Fruit fly (Drosophila melanogaster): ENCODE measurements around the gene Apl.

Gene Apl

DNA sequence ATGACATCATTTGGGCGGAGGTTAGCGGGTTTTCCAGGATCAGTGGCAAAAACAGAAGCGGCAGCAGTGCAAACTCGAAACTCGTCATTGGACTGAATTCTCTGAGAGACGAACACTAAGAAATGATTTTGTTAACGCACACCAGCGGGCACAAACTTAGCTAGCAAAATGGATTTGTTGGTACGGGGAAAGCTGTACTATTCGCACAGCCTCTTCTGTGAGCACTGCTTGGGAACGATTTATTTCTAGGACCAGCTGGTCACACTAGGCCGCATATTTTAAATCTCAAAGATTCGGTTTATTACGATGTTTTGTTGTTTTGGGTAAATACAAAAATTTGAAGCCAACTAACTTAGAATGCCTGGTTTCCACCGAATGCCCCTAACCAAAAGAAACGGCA lies 14.1 kb downstream of the Apl start, which contains the start of gene CG4098 (continued):
- peak; percentile 35 for TF ChIP-seq CG16863 (GFP tag; optimal IDR thresholded peaks at IDR 0.05)
- TF ChIP-seq CG32772 (GFP tag; IDR thresholded peaks at IDR 0.05) = 0 out of 2 replicates have a peak, but pooled peaks have one; percentile 24
- TF ChIP-seq Dek (tag; optimal IDR thresholded peaks at IDR 0.05) = peak; percentile 47
- TF ChIP-seq CG6689 (GFP tag; IDR thresholded peaks at IDR 0.05) = peak; percentile 47; the same call in 1 of the 2 replicates
- peak; percentile 59 for TF ChIP-seq CG13424 (tag; optimal IDR thresholded peaks at IDR 0.05)
- 0 out of 3 replicates have a peak, but pooled peaks have one; percentile 27 for TF ChIP-seq sr (GFP tag; IDR thresholded peaks at IDR 0.05)
- peak; percentile 75 for TF ChIP-seq ind (GFP tag; optimal IDR thresholded peaks at IDR 0.05)
- peak; percentile 40 for TF ChIP-seq B-H2 (GFP tag; optimal IDR thresholded peaks at IDR 0.05)
- peak; percentile 18 for TF ChIP-seq nmo (GFP tag; optimal IDR thresholded peaks at IDR 0.05)
- peak; percentile 15 for TF ChIP-seq Ssrp (tag; optimal IDR thresholded peaks at IDR 0.05)
- TF ChIP-seq CG4282 (GFP tag; optimal IDR thresholded peaks at IDR 0.05) = peak; percentile 33
- no peak for TF ChIP-seq CG4820 (GFP tag; optimal IDR thresholded peaks at IDR 0.05)
- TF ChIP-seq sisA (GFP tag; IDR thresholded peaks at IDR 0.05) = peak; percentile 65
- TF ChIP-seq Atf-2 (GFP tag; optimal IDR thresholded peaks at IDR 0.05) = peak; percentile 13
- no peak for TF ChIP-seq Stat92E (GFP tag; optimal IDR thresholded peaks at IDR 0.05)
- TF ChIP-seq al (GFP tag; IDR thresholded peaks at IDR 0.05) = peak; percentile 64
- no peak for TF ChIP-seq zf30C (GFP tag; optimal IDR thresholded peaks at IDR 0.05)
- 0 out of 3 replicates have a peak, but pooled peaks have one; percentile 64 for TF ChIP-seq gce (GFP tag; IDR thresholded peaks at IDR 0.05)
- peak; percentile 44 for TF ChIP-seq crc (GFP tag; optimal IDR thresholded peaks at IDR 0.05)
- TF ChIP-seq cwo (GFP tag; optimal IDR thresholded peaks at IDR 0.05) = peak; percentile 39
- peak; percentile 77 for TF ChIP-seq gfzf (GFP tag; optimal IDR thresholded peaks at IDR 0.05)
- peak; percentile 81 for TF ChIP-seq Drgx (GFP tag; IDR thresholded peaks at IDR 0.05)
- TF ChIP-seq CG6765 (GFP tag; optimal IDR thresholded peaks at IDR 0.05) = no peak
- peak; percentile 81 for TF ChIP-seq zfh1 (GFP tag; IDR thresholded peaks at IDR 0.05)
- TF ChIP-seq bab2 (GFP tag; optimal IDR thresholded peaks at IDR 0.05) = peak; percentile 59
- peak; percentile 64 for TF ChIP-seq CG30403 (GFP tag; optimal IDR thresholded peaks at IDR 0.05)
- no peak for TF ChIP-seq CG4404 (GFP tag; IDR thresholded peaks at IDR 0.05)
- peak; percentile 71 for TF ChIP-seq her (GFP tag; optimal IDR thresholded peaks at IDR 0.05)
- peak; percentile 84 for TF ChIP-seq lilli (GFP tag; optimal IDR thresholded peaks at IDR 0.05)
- TF ChIP-seq CG17361 (GFP tag; IDR thresholded peaks at IDR 0.05) = no peak
- no peak for TF ChIP-seq CG1529 (GFP tag; optimal IDR thresholded peaks at IDR 0.05)
- TF ChIP-seq jing (GFP tag; optimal IDR thresholded peaks at IDR 0.05) = no peak
- TF ChIP-seq CG12744 (GFP tag; optimal IDR thresholded peaks at IDR 0.05) = peak; percentile 46
- TF ChIP-seq CG17802 (tag; optimal IDR thresholded peaks at IDR 0.05) = no peak
- TF ChIP-seq Hr3 (GFP tag; optimal IDR thresholded peaks at IDR 0.05) = peak; percentile 39
- peak; percentile 12 for TF ChIP-seq Blimp-1 (GFP tag; optimal IDR thresholded peaks at IDR 0.05)
- TF ChIP-seq Adf1 (GFP tag; IDR thresholded peaks at IDR 0.05) = peak; percentile 27; the same call in 1 of the 2 replicates
- no peak for TF ChIP-seq Mad (GFP tag; optimal IDR thresholded peaks at IDR 0.05)
- no peak for TF ChIP-seq tup (GFP tag; optimal IDR thresholded peaks at IDR 0.05)
- TF ChIP-seq so (GFP tag; IDR thresholded peaks at IDR 0.05) = 0 out of 3 replicates have a peak, but pooled peaks have one; percentile 11
- peak; percentile 40 for TF ChIP-seq sug (tag; optimal IDR thresholded peaks at IDR 0.05)
- no peak for TF ChIP-seq Kr (GFP tag; optimal IDR thresholded peaks at IDR 0.05)
- peak; percentile 93 for TF ChIP-seq CG3847 (GFP tag; IDR thresholded peaks at IDR 0.05)
- TF ChIP-seq ems (GFP tag; optimal IDR thresholded peaks at IDR 0.05) = peak; percentile 58
- no peak for TF ChIP-seq ato (GFP tag; IDR thresholded peaks at IDR 0.05; ENCODE audit: partially characterized antibody)
- peak; percentile 31 for TF ChIP-seq ATbp (GFP tag; optimal IDR thresholded peaks at IDR 0.05)
- peak; percentile 79 for TF ChIP-seq HmgZ (tag; optimal IDR thresholded peaks at IDR 0.05)
- TF ChIP-seq Jarid2 (GFP tag; optimal IDR thresholded peaks at IDR 0.05) = no peak
- peak; percentile 68 for TF ChIP-seq jumu (GFP tag; optimal IDR thresholded peaks at IDR 0.05)
- TF ChIP-seq luna (GFP tag; optimal IDR thresholded peaks at IDR 0.05) = peak; percentile 10
- peak; percentile 48 for TF ChIP-seq gem (tag; optimal IDR thresholded peaks at IDR 0.05)

Measured in whole organism, embryonic.